Worm (Caenorhabditis elegans) whole organism, L2 larva: ENCODE data around the gene Y68A4A.13.

Experiments
- Y55F3AM.14 ChIP-seq: fragments of 200-800 bp; sonication (Bioruptor generic); optimal IDR thresholded peaks from 2 replicates; lab custom pipeline; 2018; ENCODE audit warnings: mild to moderate bottlenecking, missing genetic modification characterization, missing compliant biosample characterization
- ama-1 ChIP-seq: fragments of 150-350 bp; optimal IDR thresholded peaks from 2 replicates; lab custom pipeline; 2018; ENCODE audit warnings: inconsistent platforms
- ceh-82 ChIP-seq: fragments of 150-350 bp; optimal IDR thresholded peaks from 2 replicates; lab custom pipeline; 2014; ENCODE audit warnings: missing biosample characterization, missing genetic modification characterization
- lin-13 ChIP-seq: fragments of 150-350 bp; optimal IDR thresholded peaks from 2 replicates; lab custom pipeline; 2014; ENCODE audit warnings: missing biosample characterization, missing genetic modification reagents, missing genetic modification characterization

- TF ChIP-seq lin-13 (GFP tag; lab: Kevin White, UChicago) (no peak), ceh-82 (tag; lab: Kevin White, UChicago) (no peak), ama-1 (lab: Kevin White, UChicago) (no peak), Y55F3AM.14 (GFP tag; lab: Kevin White, UChicago) (no peak)
Observed at ce11 chrV:17173738-17174137, 34.2 kb downstream of the Y68A4A.13 start, which contains the start of gene srbc-25.
